Worm (Caenorhabditis elegans): ENCODE results near the gene srh-282.

The srh-282 gene

DNA sequence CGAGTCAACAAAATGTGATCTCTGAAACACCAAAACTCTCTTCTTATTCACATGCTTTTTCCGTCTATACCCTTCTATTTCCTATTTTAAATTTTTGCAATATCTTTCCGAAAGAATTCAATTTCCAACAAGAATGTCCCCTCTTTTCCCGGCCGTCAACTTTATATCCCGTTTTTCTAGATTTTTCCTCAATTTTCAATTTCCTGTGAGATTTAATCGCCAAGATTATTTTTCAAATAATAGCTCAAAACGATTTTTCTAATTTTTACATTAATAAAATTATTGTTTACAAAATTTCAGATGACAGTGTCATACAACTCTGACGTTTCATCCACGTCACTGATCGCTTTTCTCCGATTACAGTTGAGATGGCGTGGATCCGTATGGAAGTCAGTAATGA lies 10.1 kb upstream of the srh-282 start, which contains the start of gene best-19:
best-19 (plus strand) TSS at position 301 of the 400 bp plus-strand sequence.
- TF ChIP-seq chd-7 (tag; optimal IDR thresholded peaks at IDR 0.05) (no peak), zim-3 (tag; optimal IDR thresholded peaks at IDR 0.05) (no peak)

DNA sequence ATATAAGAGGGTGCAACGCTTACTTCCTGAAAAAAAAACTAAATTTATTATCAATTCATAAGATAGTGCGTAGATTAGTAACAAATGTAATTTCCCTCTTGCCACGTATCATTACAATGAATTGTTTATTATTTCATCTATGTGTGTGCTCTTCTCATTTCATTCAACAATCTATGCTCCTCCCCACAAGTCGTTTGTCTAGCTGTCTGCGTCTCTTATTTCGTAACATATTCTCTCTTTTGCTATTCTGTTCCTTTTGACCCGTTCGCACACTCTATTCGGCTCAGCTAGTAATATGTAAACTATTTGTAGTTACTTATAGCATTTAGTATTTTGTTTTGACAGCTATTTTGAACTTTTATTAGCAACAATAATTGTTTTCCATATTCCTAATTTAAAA lies 8.8 kb upstream of the srh-282 start:
- TF ChIP-seq cebp-1 (GFP tag; IDR thresholded peaks at IDR 0.05) (no peak; the same call in 1 of the 2 replicates), cebp-1 (tag; optimal IDR thresholded peaks at IDR 0.05) (peak; percentile 74), madf-8 (GFP tag; conservative IDR thresholded peaks at IDR 0.05) (no peak), hmg-1.2 (GFP tag; IDR thresholded peaks at IDR 0.05) (peak; percentile 80)

ce11 chrIV:281247-281646 lies 8.0 kb upstream of the srh-282 start:
- peak; percentile 16; the same call in 1 of the 2 replicates for TF ChIP-seq dox-1 (GFP tag; IDR thresholded peaks at IDR 0.05)
- TF ChIP-seq egrh-3 (GFP tag; IDR thresholded peaks at IDR 0.05), result peak; percentile 68; the same call in 1 of the 2 replicates
- TF ChIP-seq F33H1.4 (GFP tag; IDR thresholded peaks at IDR 0.05), result peak; percentile 46
- 0 out of 2 replicates have a peak, but pooled peaks have one; percentile 13 for TF ChIP-seq Y53G8AR.9 (GFP tag; conservative IDR thresholded peaks at IDR 0.05)
- TF ChIP-seq hmg-1.2 (GFP tag; IDR thresholded peaks at IDR 0.05), result 0 out of 2 replicates have a peak, but pooled peaks have one; percentile 9

ce11 chrIV:278284-278683 lies 5.1 kb upstream of the srh-282 start:
- no peak for TF ChIP-seq B0035.1 (tag; optimal IDR thresholded peaks at IDR 0.05)

- TF ChIP-seq ztf-22 (GFP tag; optimal IDR thresholded peaks at IDR 0.05), result no peak
- TF ChIP-seq tbp1 (GFP tag; optimal IDR thresholded peaks at IDR 0.05), result no peak
- TF ChIP-seq nhr-80 (tag; optimal IDR thresholded peaks at IDR 0.05), result peak; percentile 15
- no peak for TF ChIP-seq rcor-1 (GFP tag; IDR thresholded peaks at IDR 0.05)
- no peak for TF ChIP-seq hlh-26 (GFP tag; conservative IDR thresholded peaks at IDR 0.05)
- no peak for TF ChIP-seq athp-1 (tag; optimal IDR thresholded peaks at IDR 0.05)
These were observed 1.9 kb upstream of the srh-282 start for ce11 chrIV:275146-275545.

DNA sequence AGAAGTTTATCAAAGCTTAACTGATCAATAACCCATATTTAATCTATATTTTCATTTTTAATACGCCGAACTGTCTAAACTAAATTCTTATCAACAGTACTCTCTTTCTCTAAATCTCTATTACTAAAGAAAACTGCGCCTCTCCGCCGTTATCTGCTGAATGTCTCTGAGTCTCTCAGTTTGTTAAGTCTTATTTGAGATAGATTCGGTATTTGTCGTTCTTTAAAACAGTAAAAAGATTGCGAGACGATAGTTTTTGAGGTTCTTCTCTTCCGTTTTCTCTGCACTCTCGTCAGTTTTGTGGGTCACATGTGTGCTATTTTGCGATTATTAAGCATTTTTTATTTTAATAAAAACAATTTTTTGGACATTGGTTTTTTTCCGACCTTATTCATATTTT lies 986 bp upstream of the srh-282 start, which contains the start of gene sma-10:
sma-10 (plus strand) TSS at position 236 of the 400 bp plus-strand sequence.
- TF ChIP-seq nhr-80 (tag; optimal IDR thresholded peaks at IDR 0.05), result peak; percentile 95
- TF ChIP-seq lin-40 (tag; optimal IDR thresholded peaks at IDR 0.05), result peak; percentile 55
- TF ChIP-seq madf-8 (GFP tag; conservative IDR thresholded peaks at IDR 0.05), result no peak
- TF ChIP-seq F22D6.2 (tag; optimal IDR thresholded peaks at IDR 0.05), result no peak
- TF ChIP-seq nhr-27 (tag; optimal IDR thresholded peaks at IDR 0.05), result no peak
- no peak for TF ChIP-seq xnd-1 (tag; optimal IDR thresholded peaks at IDR 0.05)
- peak; percentile 65 for TF ChIP-seq atf-7 (tag; optimal IDR thresholded peaks at IDR 0.05)
- TF ChIP-seq rec-8 (tag; optimal IDR thresholded peaks at IDR 0.05), result no peak
- no peak; the same call in none of the 2 replicates for TF ChIP-seq dox-1 (GFP tag; IDR thresholded peaks at IDR 0.05)
- no peak for TF ChIP-seq hmg-20 (GFP tag; IDR thresholded peaks at IDR 0.05)
- no peak for TF ChIP-seq hlh-26 (GFP tag; conservative IDR thresholded peaks at IDR 0.05)
- TF ChIP-seq hmg-1.2 (GFP tag; IDR thresholded peaks at IDR 0.05), result peak; percentile 40; the same call in 1 of the 2 replicates
- TF ChIP-seq lin-54 (GFP tag; optimal IDR thresholded peaks at IDR 0.05), result peak; percentile 11
- TF ChIP-seq ztf-22 (GFP tag; optimal IDR thresholded peaks at IDR 0.05), result peak; percentile 22
- no peak for TF ChIP-seq bed-2 (GFP tag; IDR thresholded peaks at IDR 0.05)
- TF ChIP-seq attf-5 (GFP tag; optimal IDR thresholded peaks at IDR 0.05), result peak; percentile 65
- TF ChIP-seq let-607 (tag; optimal IDR thresholded peaks at IDR 0.05), result peak in 1 of 2 experiments; percentile 24
- TF ChIP-seq snpc-4 (GFP tag; optimal IDR thresholded peaks at IDR 0.05), result no peak
- TF ChIP-seq snpc-4 (tag; optimal IDR thresholded peaks at IDR 0.05), result peak in 1 of 4 experiments; percentile 11
- no peak for TF ChIP-seq gei-17 (GFP tag; optimal IDR thresholded peaks at IDR 0.05)
- no peak for TF ChIP-seq attf-6 (GFP tag; IDR thresholded peaks at IDR 0.05)
- TF ChIP-seq sdz-38 (tag; optimal IDR thresholded peaks at IDR 0.05), result no peak
- TF ChIP-seq lin-26 (GFP tag; IDR thresholded peaks at IDR 0.05), result no peak
- TF ChIP-seq tbp1 (GFP tag; optimal IDR thresholded peaks at IDR 0.05), result peak; percentile 44

All from whole organism, young adult.